Worm (Caenorhabditis elegans) whole organism, young adult: ENCODE results near the gene F56H9.9.

ENCODE experiments used
- B0035.1 ChIP-seq: sonication (generic microtip); optimal IDR thresholded peaks from 2 replicates; lab custom pipeline; 2016; ENCODE audit warnings: missing genetic modification characterization, mild to moderate bottlenecking, missing compliant biosample characterization, missing genotype, missing genetic modification reagents
- B0336.3 ChIP-seq: fragments of 200-800 bp; sonication (Bioruptor generic); IDR thresholded peaks from 2 replicates; pipeline ENCODE4 v1.3.6; 2022; ENCODE audit warnings: missing genetic modification characterization, missing compliant biosample characterization
- F37B4.10 ChIP-seq: fragments of 200-800 bp; sonication (Bioruptor generic); IDR thresholded peaks from 2 replicates; pipeline ENCODE4 v1.3.6; 2022; ENCODE audit warnings: missing genetic modification characterization, missing compliant biosample characterization
- F52B5.7 ChIP-seq: sonication (generic microtip); optimal IDR thresholded peaks from 2 replicates; lab custom pipeline; 2016; ENCODE audit warnings: mild to moderate bottlenecking, missing genetic modification characterization, missing compliant biosample characterization
- T26A5.8 ChIP-seq: sonication (generic microtip); optimal IDR thresholded peaks from 2 replicates; lab custom pipeline; 2016; ENCODE audit warnings: missing genetic modification characterization, missing compliant biosample characterization
- Y53G8AR.9 ChIP-seq: fragments of 200-800 bp; sonication (Bioruptor generic); conservative IDR thresholded peaks from 2 replicates; pipeline ENCODE4 v1.3.6; 2022; ENCODE audit warnings: missing genetic modification reagents, missing genetic modification characterization, missing compliant biosample characterization
- Y56A3A.18 ChIP-seq: fragments of 200-800 bp; sonication (Bioruptor generic); IDR thresholded peaks from 2 replicates; pipeline ENCODE4 v1.3.6; 2022; ENCODE audit warnings: missing genetic modification reagents, missing genetic modification characterization, missing compliant biosample characterization
- ZK185.1 ChIP-seq: sonication (generic microtip); optimal IDR thresholded peaks from 2 replicates; lab custom pipeline; 2016; ENCODE audit warnings: mild to moderate bottlenecking, missing genetic modification characterization, missing compliant biosample characterization; ENCODE audit not compliant: poor library complexity, severe bottlenecking
- akir-1 ChIP-seq: fragments of 200-800 bp; sonication (Bioruptor generic); optimal IDR thresholded peaks from 2 replicates; lab custom pipeline; 2018; ENCODE audit warnings: mild to moderate bottlenecking, missing genetic modification characterization, moderate library complexity, missing compliant biosample characterization
- athp-1 ChIP-seq: sonication (generic microtip); optimal IDR thresholded peaks from 2 replicates; lab custom pipeline; 2017; ENCODE audit warnings: mild to moderate bottlenecking, missing genetic modification characterization, missing compliant biosample characterization
- attf-6 ChIP-seq: fragments of 200-800 bp; sonication (Bioruptor generic); IDR thresholded peaks from 2 replicates; pipeline ENCODE4 v1.3.6; 2022; ENCODE audit warnings: missing genetic modification reagents, missing genetic modification characterization, missing compliant biosample characterization
- bed-1 ChIP-seq: fragments of 200-800 bp; sonication (Bioruptor generic); IDR thresholded peaks from 2 replicates; pipeline ENCODE4 v1.3.6; 2022; ENCODE audit warnings: missing genetic modification reagents, missing genetic modification characterization, missing compliant biosample characterization
- bed-2 ChIP-seq: fragments of 200-800 bp; sonication (Bioruptor generic); IDR thresholded peaks from 2 replicates; pipeline ENCODE4 v1.3.6; 2022; ENCODE audit warnings: missing genetic modification reagents, missing genetic modification characterization, missing compliant biosample characterization
- cebp-1 ChIP-seq, 2 experiments: fragments of 200-800 bp in 1 of 2; sonication (Bioruptor generic) in 1 of 2; sonication (generic microtip) in 1 of 2; IDR thresholded peaks in 1 of 2; optimal IDR thresholded peaks in 1 of 2; 2 replicates each; pipeline versions ENCODE4 v1.3.6 to Lab custom; 2017 to 2022; ENCODE audit warnings: missing compliant biosample characterization in 2 of 2, missing genetic modification characterization in 2 of 2, mild to moderate bottlenecking in 1 of 2, missing genetic modification reagents in 1 of 2, moderate library complexity in 1 of 2
- cebp-2 ChIP-seq: fragments of 200-800 bp; sonication (Bioruptor generic); IDR thresholded peaks from 2 replicates; pipeline ENCODE4 v1.3.6; 2022; ENCODE audit warnings: missing genetic modification characterization, missing compliant biosample characterization
- ceh-40 ChIP-seq: fragments of 200-800 bp; sonication (Bioruptor generic); IDR thresholded peaks from 2 replicates; pipeline ENCODE4 v1.3.6; 2022; ENCODE audit warnings: missing genetic modification characterization, missing compliant biosample characterization
- ceh-58 ChIP-seq: fragments of 200-800 bp; sonication (Bioruptor generic); IDR thresholded peaks from 2 replicates; pipeline ENCODE4 v1.3.6; 2022; ENCODE audit warnings: missing genetic modification characterization, missing compliant biosample characterization
- ceh-79 ChIP-seq: sonication (generic microtip); optimal IDR thresholded peaks from 2 replicates; lab custom pipeline; 2017; ENCODE audit warnings: mild to moderate bottlenecking, missing genetic modification characterization, missing compliant biosample characterization
- die-1 ChIP-seq: sonication (generic microtip); optimal IDR thresholded peaks from 2 replicates; lab custom pipeline; 2016; ENCODE audit warnings: missing genotype, mild to moderate bottlenecking, missing genetic modification characterization, missing compliant biosample characterization
- egl-18 ChIP-seq: fragments of 200-800 bp; sonication (Bioruptor generic); IDR thresholded peaks from 2 replicates; pipeline ENCODE4 v1.3.6; 2022; ENCODE audit warnings: missing genetic modification reagents, missing genetic modification characterization, missing compliant biosample characterization
- egrh-3 ChIP-seq: fragments of 200-800 bp; sonication (Bioruptor generic); IDR thresholded peaks from 2 replicates; pipeline ENCODE4 v1.3.6; 2022; ENCODE audit warnings: missing genetic modification reagents, missing genetic modification characterization, missing compliant biosample characterization
- ekl-4 ChIP-seq: fragments of 200-800 bp; sonication (Bioruptor generic); IDR thresholded peaks from 2 replicates; pipeline ENCODE4 v1.3.6; 2022; ENCODE audit warnings: missing genetic modification reagents, missing genetic modification characterization, missing compliant biosample characterization
- fkh-3 ChIP-seq: sonication (generic microtip); optimal IDR thresholded peaks from 2 replicates; lab custom pipeline; 2016; ENCODE audit warnings: mild to moderate bottlenecking, missing genetic modification characterization, missing compliant biosample characterization
- gei-17 ChIP-seq: fragments of 200-800 bp; sonication (Bioruptor generic); optimal IDR thresholded peaks from 2 replicates; lab custom pipeline; 2018; ENCODE audit warnings: mild to moderate bottlenecking, missing genetic modification characterization, missing compliant biosample characterization
- hmg-20 ChIP-seq: fragments of 200-800 bp; sonication (Bioruptor generic); IDR thresholded peaks from 2 replicates; pipeline ENCODE4 v1.3.6; 2022; ENCODE audit warnings: missing genetic modification reagents, missing genetic modification characterization, missing compliant biosample characterization
- hsf-1 ChIP-seq: fragments of 200-800 bp; sonication (Bioruptor generic); IDR thresholded peaks from 2 replicates; pipeline ENCODE4 v1.3.6; 2022; ENCODE audit warnings: missing genetic modification reagents, missing genetic modification characterization, missing compliant biosample characterization
- lsl-1 ChIP-seq: fragments of 200-800 bp; sonication (Bioruptor generic); optimal IDR thresholded peaks from 2 replicates; lab custom pipeline; 2018; ENCODE audit warnings: mild to moderate bottlenecking, missing genetic modification characterization, moderate library complexity, missing compliant biosample characterization
- madf-8 ChIP-seq: fragments of 200-800 bp; sonication (Bioruptor generic); conservative IDR thresholded peaks from 2 replicates; pipeline ENCODE4 v1.3.6; 2022; ENCODE audit warnings: missing genetic modification reagents, missing genetic modification characterization, missing compliant biosample characterization
- nhr-90 ChIP-seq: sonication (generic microtip); optimal IDR thresholded peaks from 2 replicates; lab custom pipeline; 2016; ENCODE audit warnings: missing genotype, mild to moderate bottlenecking, missing genetic modification characterization, missing compliant biosample characterization
- pha-4 ChIP-seq: fragments of 150-350 bp; sonication (generic microtip); optimal IDR thresholded peaks from 2 replicates; lab custom pipeline; 2014; ENCODE audit warnings: missing biosample characterization, missing genetic modification reagents, missing genetic modification characterization
- sea-2 ChIP-seq: fragments of 200-800 bp; sonication (Bioruptor generic); IDR thresholded peaks from 2 replicates; pipeline ENCODE4 v1.3.6; 2022; ENCODE audit warnings: missing genetic modification characterization, missing compliant biosample characterization
- snpc-3.4 ChIP-seq: sonication (generic microtip); optimal IDR thresholded peaks from 2 replicates; lab custom pipeline; 2017; ENCODE audit warnings: missing genetic modification characterization, mild to moderate bottlenecking, missing compliant biosample characterization, antibody characterized with exemption, moderate library complexity, missing genotype, missing genetic modification reagents
- somi-1 ChIP-seq: fragments of 200-800 bp; sonication (Bioruptor generic); optimal IDR thresholded peaks from 2 replicates; lab custom pipeline; 2018; ENCODE audit warnings: mild to moderate bottlenecking, missing genetic modification characterization, missing compliant biosample characterization
- tlf-1 ChIP-seq: fragments of 200-800 bp; sonication (Bioruptor generic); optimal IDR thresholded peaks from 2 replicates; lab custom pipeline; 2018; ENCODE audit warnings: mild to moderate bottlenecking, missing genetic modification characterization, missing compliant biosample characterization
- ztf-28 ChIP-seq: fragments of 200-800 bp; sonication (Bioruptor generic); IDR thresholded peaks from 2 replicates; pipeline ENCODE4 v1.3.6; 2022; ENCODE audit warnings: missing genetic modification reagents, missing genetic modification characterization, missing compliant biosample characterization

The F56H9.9 gene

ce11 chrV:12596196-12596595, 28.1 kb downstream of the F56H9.9 start, which contains the start of gene mma-1:
TSS of gene mma-1 (minus strand) at chrV:12596296.
- TF ChIP-seq ztf-28 (GFP tag; lab: Robert Waterston, UW) (no peak), T26A5.8 (tag; lab: Kevin White, UChicago) (no peak), hsf-1 (GFP tag; lab: Robert Waterston, UW) (0 out of 2 replicates have a peak, but pooled peaks have one; percentile 27)
- TF ChIP-seq, all 124 proteins: peak for 1

- no peak for TF ChIP-seq lsl-1 (GFP tag; lab: Kevin White, UChicago)
- TF ChIP-seq cebp-1 (GFP tag; IDR thresholded peaks at IDR 0.05; lab: Robert Waterston, UW): no peak
- TF ChIP-seq cebp-1 (tag; optimal IDR thresholded peaks at IDR 0.05; lab: Kevin White, UChicago): peak; percentile 2
These were observed 31.9 kb downstream of the F56H9.9 start, which contains the start of gene C14C10.2 for ce11 chrV:12592379-12592778. TSS of gene C14C10.2 (minus strand) at chrV:12592479.

ce11 chrV:12590601-12591000, 33.7 kb downstream of the F56H9.9 start, which contains the start of gene ttr-43:
TSS of gene ttr-43 (minus strand) at chrV:12590701.
- TF ChIP-seq cebp-2 (GFP tag; lab: Robert Waterston, UW) (no peak), F37B4.10 (GFP tag; lab: Robert Waterston, UW) (no peak), ZK185.1 (tag; lab: Kevin White, UChicago) (no peak), F52B5.7 (tag; lab: Kevin White, UChicago) (no peak), B0035.1 (no peak), ceh-79 (tag; lab: Kevin White, UChicago) (no peak), snpc-3.4 (tag; lab: Kevin White, UChicago) (no peak), die-1 (tag; lab: Kevin White, UChicago) (no peak), ceh-40 (GFP tag; lab: Robert Waterston, UW) (no peak), ceh-58 (GFP tag; lab: Robert Waterston, UW) (no peak), madf-8 (GFP tag; lab: Robert Waterston, UW) (no peak), egl-18 (no peak), somi-1 (GFP tag; lab: Kevin White, UChicago) (no peak), bed-1 (GFP tag; lab: Robert Waterston, UW) (no peak), ekl-4 (GFP tag; lab: Robert Waterston, UW) (no peak), hmg-20 (GFP tag; lab: Robert Waterston, UW) (no peak), fkh-3 (tag; lab: Kevin White, UChicago) (no peak), egrh-3 (GFP tag; lab: Robert Waterston, UW) (no peak), B0336.3 (GFP tag; lab: Robert Waterston, UW) (no peak)

ce11 chrV:12588030-12588429, 36.2 kb downstream of the F56H9.9 start, which contains the start of gene C14C10.1:
TSS of gene C14C10.1 (plus strand) at chrV:12588330.
- TF ChIP-seq pha-4 (tag; lab: Kevin White, UChicago): no peak
- TF ChIP-seq bed-2: no peak
- no peak for TF ChIP-seq bed-1 (GFP tag; lab: Robert Waterston, UW)
- TF ChIP-seq sea-2 (GFP tag; lab: Robert Waterston, UW): no peak
- TF ChIP-seq tlf-1 (GFP tag; lab: Kevin White, UChicago): no peak
- no peak for TF ChIP-seq athp-1
- no peak for TF ChIP-seq Y53G8AR.9 (GFP tag; lab: Robert Waterston, UW)
- TF ChIP-seq Y56A3A.18 (GFP tag; lab: Robert Waterston, UW): no peak
- no peak for TF ChIP-seq nhr-90 (tag; lab: Kevin White, UChicago)
- no peak for TF ChIP-seq F52B5.7 (tag; lab: Kevin White, UChicago)
- no peak for TF ChIP-seq akir-1 (GFP tag; lab: Kevin White, UChicago)
- no peak for TF ChIP-seq cebp-2 (GFP tag; lab: Robert Waterston, UW)
- TF ChIP-seq attf-6 (GFP tag; lab: Robert Waterston, UW): no peak
- no peak for TF ChIP-seq gei-17
